Worm (Caenorhabditis elegans) whole organism, L1 larva: ENCODE measurements around the gene spat-1.

Experiments used
- C34B4.2 ChIP-seq: sonication (generic microtip); optimal IDR thresholded peaks from 2 replicates; lab custom pipeline; 2017; ENCODE audit warnings: mild to moderate bottlenecking, missing genetic modification characterization, missing compliant biosample characterization
- F16B12.6 ChIP-seq: fragments of 150-350 bp; optimal IDR thresholded peaks from 2 replicates; lab custom pipeline; 2014; ENCODE audit warnings: missing biosample characterization, missing genetic modification characterization
- Y116A8C.19 ChIP-seq: sonication (generic microtip); optimal IDR thresholded peaks from 2 replicates; lab custom pipeline; 2016; ENCODE audit warnings: missing compliant biosample characterization, missing genetic modification characterization, borderline replicate concordance
- alr-1 ChIP-seq: fragments of 200-800 bp; sonication (Bioruptor generic); optimal IDR thresholded peaks from 2 replicates; lab custom pipeline; 2018; ENCODE audit warnings: borderline replicate concordance, mild to moderate bottlenecking, missing genetic modification characterization, missing compliant biosample characterization
- aly-2 ChIP-seq: fragments of 150-350 bp; optimal IDR thresholded peaks from 2 replicates; lab custom pipeline; 2014; ENCODE audit warnings: missing biosample characterization, missing genetic modification characterization
- ama-1 ChIP-seq: fragments of 150-350 bp; optimal IDR thresholded peaks from 2 replicates; lab custom pipeline; 2014
- blmp-1 ChIP-seq: fragments of 150-350 bp; optimal IDR thresholded peaks from 2 replicates; lab custom pipeline; 2014; ENCODE audit warnings: missing biosample characterization, missing genetic modification characterization
- ceh-8 ChIP-seq: fragments of 200-800 bp; sonication (Bioruptor generic); optimal IDR thresholded peaks from 2 replicates; lab custom pipeline; 2018; ENCODE audit warnings: mild to moderate bottlenecking, missing genetic modification characterization, moderate library complexity, missing compliant biosample characterization
- ceh-82 ChIP-seq, 3 experiments: fragments of 150-350 bp in 1 of 3; sonication (generic microtip) in 2 of 3; optimal IDR thresholded peaks; 2 replicates each; lab custom pipeline; 2014 to 2017; ENCODE audit warnings: missing biosample characterization in 3 of 3, missing genetic modification characterization in 3 of 3
- ceh-88 ChIP-seq: fragments of 200-800 bp; sonication (Bioruptor generic); IDR thresholded peaks from 2 replicates; pipeline ENCODE4 v1.3.6; 2022; ENCODE audit warnings: missing genetic modification characterization, missing compliant biosample characterization
- dpl-1 ChIP-seq, 3 experiments: fragments of 150-350 bp in 2 of 3; sonication (generic microtip) in 1 of 3; optimal IDR thresholded peaks; 2 replicates each; lab custom pipeline; 2014 to 2017; ENCODE audit warnings: missing biosample characterization in 3 of 3, missing genetic modification characterization in 3 of 3, missing genetic modification reagents in 3 of 3
- dsc-1 ChIP-seq: sonication (generic microtip); optimal IDR thresholded peaks from 2 replicates; lab custom pipeline; 2016; ENCODE audit warnings: mild to moderate bottlenecking, missing genetic modification characterization, missing compliant biosample characterization
- efl-1 ChIP-seq, 4 experiments: fragments of 150-350 bp; optimal IDR thresholded peaks in 3 of 4; peaks in 1 of 4; 1 replicate in 1 of 4; 2 replicates in 3 of 4; lab custom pipeline; 2014; ENCODE audit warnings: missing biosample characterization in 2 of 4, missing genetic modification characterization in 2 of 4, missing genetic modification reagents in 2 of 4
- egl-13 ChIP-seq: sonication (generic microtip); optimal IDR thresholded peaks from 2 replicates; lab custom pipeline; 2016; ENCODE audit warnings: missing genotype, missing genetic modification reagents, missing genetic modification characterization, missing compliant biosample characterization
- elt-2 ChIP-seq: sonication (generic microtip); optimal IDR thresholded peaks from 2 replicates; lab custom pipeline; 2016; ENCODE audit warnings: missing genetic modification characterization, mild to moderate bottlenecking, inconsistent platforms, missing compliant biosample characterization, missing genetic modification reagents
- elt-3 ChIP-seq, 6 experiments: fragments of 150-350 bp in 1 of 6; sonication (generic microtip); optimal IDR thresholded peaks; 2 replicates each; lab custom pipeline; 2017 to 2018; ENCODE audit warnings: missing biosample characterization in 6 of 6, missing genetic modification characterization in 6 of 6, inconsistent platforms in 1 of 6
- fkh-10 ChIP-seq: sonication (generic microtip); optimal IDR thresholded peaks from 2 replicates; lab custom pipeline; 2017; ENCODE audit warnings: missing biosample characterization, missing genetic modification reagents, missing genetic modification characterization
- fkh-4 ChIP-seq: sonication (generic microtip); optimal IDR thresholded peaks from 2 replicates; lab custom pipeline; 2016; ENCODE audit warnings: missing compliant biosample characterization, missing genetic modification characterization, borderline replicate concordance
- fkh-8 ChIP-seq: sonication (generic microtip); optimal IDR thresholded peaks from 2 replicates; lab custom pipeline; 2016; ENCODE audit warnings: mild to moderate bottlenecking, missing genetic modification characterization, missing compliant biosample characterization
- fos-1 ChIP-seq: fragments of 150-350 bp; optimal IDR thresholded peaks from 2 replicates; lab custom pipeline; 2014; ENCODE audit warnings: missing biosample characterization, missing genetic modification characterization
- hpl-2 ChIP-seq: fragments of 150-350 bp; optimal IDR thresholded peaks from 2 replicates; lab custom pipeline; 2014; ENCODE audit warnings: missing biosample characterization, missing genetic modification reagents, missing genetic modification characterization
- isw-1 ChIP-seq: fragments of 200-800 bp; sonication (Bioruptor generic); IDR thresholded peaks from 2 replicates; pipeline ENCODE4 v1.3.6; 2022; ENCODE audit warnings: missing genetic modification characterization, missing compliant biosample characterization
- jun-1 ChIP-seq: fragments of 150-350 bp; optimal IDR thresholded peaks from 2 replicates; lab custom pipeline; 2014; ENCODE audit warnings: missing biosample characterization, missing genetic modification reagents, missing genetic modification characterization
- lin-13 ChIP-seq: fragments of 150-350 bp; optimal IDR thresholded peaks from 2 replicates; lab custom pipeline; 2014; ENCODE audit warnings: missing biosample characterization, missing genetic modification reagents, missing genetic modification characterization
- lin-14 ChIP-seq: fragments of 200-800 bp; sonication (Bioruptor generic); optimal IDR thresholded peaks from 2 replicates; lab custom pipeline; 2018; ENCODE audit warnings: mild to moderate bottlenecking, missing genetic modification characterization, moderate library complexity, missing compliant biosample characterization
- lin-35 ChIP-seq, 2 experiments: fragments of 150-350 bp; optimal IDR thresholded peaks; 2 replicates each; lab custom pipeline; 2014; ENCODE audit warnings: missing biosample characterization in 2 of 2, missing genetic modification characterization in 2 of 2, missing genetic modification reagents in 2 of 2
- lin-39 ChIP-seq: fragments of 150-350 bp; optimal IDR thresholded peaks from 2 replicates; lab custom pipeline; 2014; ENCODE audit warnings: missing biosample characterization, missing genetic modification reagents, missing genetic modification characterization
- lir-3 ChIP-seq: sonication (generic microtip); optimal IDR thresholded peaks from 2 replicates; lab custom pipeline; 2016; ENCODE audit warnings: mild to moderate bottlenecking, missing genetic modification characterization, moderate library complexity, missing compliant biosample characterization; ENCODE audit not compliant: poor library complexity
- lsy-2 ChIP-seq, 2 experiments: fragments of 150-350 bp; optimal IDR thresholded peaks; 2 replicates each; lab custom pipeline; 2014; ENCODE audit warnings: missing biosample characterization in 2 of 2, missing genetic modification characterization in 2 of 2
- mab-9 ChIP-seq: fragments of 200-800 bp; sonication (Bioruptor generic); IDR thresholded peaks from 2 replicates; pipeline ENCODE4 v1.3.6; 2022; ENCODE audit warnings: missing genetic modification reagents, missing genetic modification characterization, missing compliant biosample characterization
- mdl-1 ChIP-seq, 2 experiments: fragments of 150-350 bp; optimal IDR thresholded peaks; 2 replicates each; lab custom pipeline; 2014 to 2017; ENCODE audit warnings: missing biosample characterization in 2 of 2, missing genetic modification characterization in 2 of 2, inconsistent platforms in 1 of 2
- nhr-19 ChIP-seq: fragments of 200-800 bp; sonication (Bioruptor generic); conservative IDR thresholded peaks from 2 replicates; pipeline ENCODE4 v1.3.6; 2022; ENCODE audit warnings: missing genetic modification characterization, missing compliant biosample characterization
- nhr-20 ChIP-seq: sonication (generic microtip); optimal IDR thresholded peaks from 2 replicates; lab custom pipeline; 2016; ENCODE audit warnings: mild to moderate bottlenecking, missing genetic modification characterization, missing compliant biosample characterization
- nhr-237 ChIP-seq: fragments of 150-350 bp; optimal IDR thresholded peaks from 2 replicates; lab custom pipeline; 2014; ENCODE audit warnings: missing biosample characterization, missing genetic modification characterization
- nhr-28 ChIP-seq: fragments of 150-350 bp; optimal IDR thresholded peaks from 2 replicates; lab custom pipeline; 2014; ENCODE audit warnings: missing biosample characterization, missing genetic modification characterization
- nhr-47 ChIP-seq: sonication (generic microtip); optimal IDR thresholded peaks from 2 replicates; lab custom pipeline; 2016; ENCODE audit warnings: mild to moderate bottlenecking, missing genetic modification characterization, moderate library complexity, missing compliant biosample characterization
- nhr-76 ChIP-seq: sonication (generic microtip); optimal IDR thresholded peaks from 2 replicates; lab custom pipeline; 2017; ENCODE audit warnings: missing biosample characterization, missing genetic modification characterization
- nhr-77 ChIP-seq: fragments of 150-350 bp; optimal IDR thresholded peaks from 2 replicates; lab custom pipeline; 2014; ENCODE audit warnings: missing biosample characterization, missing genetic modification characterization
- nhr-84 ChIP-seq: sonication (generic microtip); optimal IDR thresholded peaks from 2 replicates; lab custom pipeline; 2017; ENCODE audit warnings: missing biosample characterization, missing genetic modification characterization
- nhr-85 ChIP-seq: sonication (generic microtip); peaks from one replicate; lab custom pipeline; 2016; ENCODE audit warnings: missing genetic modification characterization, inconsistent platforms, missing compliant biosample characterization
- pqm-1 ChIP-seq: sonication (generic microtip); optimal IDR thresholded peaks from 3 replicates; lab custom pipeline; 2017; ENCODE audit warnings: missing biosample characterization, missing genetic modification characterization
- snpc-4 ChIP-seq: fragments of 150-350 bp; optimal IDR thresholded peaks from 2 replicates; lab custom pipeline; 2014; ENCODE audit warnings: missing biosample characterization, missing genetic modification characterization
- sup-37 ChIP-seq: fragments of 200-800 bp; sonication (Bioruptor generic); optimal IDR thresholded peaks from 2 replicates; lab custom pipeline; 2018; ENCODE audit warnings: mild to moderate bottlenecking, missing genetic modification characterization, missing compliant biosample characterization
- unc-30 ChIP-seq: sonication (generic microtip); optimal IDR thresholded peaks from 2 replicates; lab custom pipeline; 2017; ENCODE audit warnings: missing biosample characterization, missing genetic modification characterization
- unc-62 ChIP-seq: fragments of 150-350 bp; optimal IDR thresholded peaks from 2 replicates; lab custom pipeline; 2014; ENCODE audit warnings: missing biosample characterization, missing genetic modification reagents, missing genetic modification characterization
- unc-86 ChIP-seq: sonication (generic microtip); optimal IDR thresholded peaks from 2 replicates; lab custom pipeline; 2016; ENCODE audit warnings: missing genetic modification characterization, missing compliant biosample characterization
- unc-98 ChIP-seq: fragments of 200-800 bp; sonication (Bioruptor generic); IDR thresholded peaks from 2 replicates; pipeline ENCODE4 v1.3.6; 2022; ENCODE audit warnings: missing genetic modification characterization, missing compliant biosample characterization
- zag-1 ChIP-seq: fragments of 150-350 bp; optimal IDR thresholded peaks from 2 replicates; lab custom pipeline; 2014; ENCODE audit warnings: missing biosample characterization, missing genetic modification characterization
- zip-4 ChIP-seq: fragments of 200-800 bp; sonication (Bioruptor generic); optimal IDR thresholded peaks from 2 replicates; lab custom pipeline; 2018; ENCODE audit warnings: mild to moderate bottlenecking, missing genetic modification characterization, moderate library complexity, missing compliant biosample characterization
- ztf-11 ChIP-seq, 2 experiments: sonication (generic microtip); optimal IDR thresholded peaks; 2 replicates each; lab custom pipeline; 2016 to 2017; ENCODE audit warnings: missing genetic modification characterization in 2 of 2, missing biosample characterization in 1 of 2, missing compliant biosample characterization in 1 of 2
- ztf-4 ChIP-seq: fragments of 150-350 bp; optimal IDR thresholded peaks from 2 replicates; lab custom pipeline; 2014; ENCODE audit warnings: missing biosample characterization, missing genetic modification characterization

spat-1 gene

DNA sequence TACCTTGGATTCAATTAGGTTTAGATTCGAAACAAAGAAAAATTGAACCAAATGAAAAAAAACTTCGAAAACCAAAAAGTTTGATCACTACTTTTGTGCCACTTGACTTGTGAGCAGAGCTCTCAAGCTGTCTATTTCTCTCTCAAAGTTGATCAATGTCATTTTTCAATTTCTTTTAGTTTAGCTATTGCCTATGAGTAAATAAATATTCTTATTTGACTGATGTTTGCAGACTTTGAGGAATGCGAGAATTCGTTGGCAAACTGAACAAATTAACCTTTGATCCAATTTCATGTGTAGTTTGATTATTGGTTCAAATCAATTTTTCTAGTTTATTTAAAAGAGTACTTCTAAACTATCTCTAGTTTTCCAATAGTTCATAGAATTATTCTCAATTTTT, 44.7 kb upstream of the spat-1 start:
- TF ChIP-seq efl-1 (optimal IDR thresholded peaks at IDR 0.05; lab: Kevin White, UChicago) (no peak), efl-1 (GFP tag; optimal IDR thresholded peaks at IDR 0.05 in 1 of 2; lab: Kevin White, UChicago) (peak in 1 of 2 experiments; percentile 62), ztf-4 (no peak)

DNA sequence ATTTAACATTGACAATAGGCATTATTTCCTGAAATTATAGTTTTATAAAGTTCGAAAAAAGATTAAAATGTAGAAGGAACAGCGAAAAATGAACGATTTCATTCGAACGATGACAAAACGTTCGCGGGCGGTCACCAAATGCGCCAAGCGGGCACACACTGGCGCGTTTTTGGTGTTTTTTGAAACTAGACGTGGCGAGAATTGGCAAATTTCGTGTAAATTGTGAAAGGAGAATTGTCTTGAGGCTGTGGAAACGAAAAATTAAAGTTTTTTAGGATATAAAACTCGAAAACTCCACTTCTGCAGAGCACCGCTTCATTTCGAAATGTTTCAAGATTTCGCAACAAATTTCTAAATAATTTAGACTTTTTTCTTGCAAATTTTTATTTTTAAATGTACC, 39.9 kb upstream of the spat-1 start, which contains the start of gene usp-14:
usp-14 (minus strand) TSS at position 28 of the 400 bp plus-strand sequence.
- TF ChIP-seq lin-35 (GFP tag; optimal IDR thresholded peaks at IDR 0.05; lab: Kevin White, UChicago), result peak; percentile 82 to 90
- no peak for TF ChIP-seq nhr-84 (tag; lab: Kevin White, UChicago)
- peak in 1 of 2 experiments; percentile 52 for TF ChIP-seq mdl-1 (tag; optimal IDR thresholded peaks at IDR 0.05; lab: Kevin White, UChicago)
- TF ChIP-seq ceh-82 (tag; optimal IDR thresholded peaks at IDR 0.05; lab: Kevin White, UChicago), result peak in 2 of 3 experiments; percentile 48 to 51
- TF ChIP-seq nhr-85 (tag; lab: Kevin White, UChicago), result peak; percentile 79
- TF ChIP-seq blmp-1, result peak; percentile 69
- no peak for TF ChIP-seq elt-2
- TF ChIP-seq zip-4 (GFP tag; lab: Kevin White, UChicago), result peak; percentile 50
- peak; percentile 58 for TF ChIP-seq nhr-77 (tag; lab: Kevin White, UChicago)
- peak; percentile 45 for TF ChIP-seq isw-1 (GFP tag; lab: Robert Waterston, UW)
- TF ChIP-seq nhr-20 (tag; lab: Kevin White, UChicago), result peak; percentile 67
- TF ChIP-seq sup-37, result no peak
- TF ChIP-seq lir-3 (tag; lab: Kevin White, UChicago), result peak; percentile 8
- no peak for TF ChIP-seq zag-1 (tag; lab: Kevin White, UChicago)
- TF ChIP-seq ztf-11 (tag; optimal IDR thresholded peaks at IDR 0.05; lab: Kevin White, UChicago), result no peak
- TF ChIP-seq C34B4.2 (tag; lab: Kevin White, UChicago), result no peak
- peak; percentile 68 for TF ChIP-seq snpc-4
- no peak for TF ChIP-seq nhr-76 (tag; lab: Kevin White, UChicago)
- no peak for TF ChIP-seq Y116A8C.19 (tag; lab: Kevin White, UChicago)
- no peak for TF ChIP-seq unc-98 (GFP tag; lab: Robert Waterston, UW)
- TF ChIP-seq dsc-1 (tag; lab: Kevin White, UChicago), result peak; percentile 40
- peak; percentile 74 to 87 (median 87) for TF ChIP-seq dpl-1 (GFP tag; optimal IDR thresholded peaks at IDR 0.05; lab: Kevin White, UChicago)
- TF ChIP-seq fkh-8 (tag; lab: Kevin White, UChicago), result peak; percentile 55
- TF ChIP-seq fkh-10 (GFP tag; lab: Kevin White, UChicago), result no peak
- no peak for TF ChIP-seq lin-39 (tag; lab: Kevin White, UChicago)
- peak; percentile 73 for TF ChIP-seq nhr-47 (tag; lab: Kevin White, UChicago)
- no peak for TF ChIP-seq fos-1 (tag; lab: Kevin White, UChicago)
- TF ChIP-seq jun-1 (tag; lab: Kevin White, UChicago), result peak; percentile 31
- no peak for TF ChIP-seq unc-62 (GFP tag; lab: Kevin White, UChicago)
- TF ChIP-seq alr-1, result no peak
- TF ChIP-seq lin-14 (GFP tag; lab: Kevin White, UChicago), result peak; percentile 91
- peak; percentile 20 for TF ChIP-seq egl-13 (tag; lab: Kevin White, UChicago)
- TF ChIP-seq nhr-28 (tag; lab: Kevin White, UChicago), result no peak
- TF ChIP-seq unc-86, result peak; percentile 30
- TF ChIP-seq mab-9 (GFP tag; lab: Robert Waterston, UW), result no peak
- TF ChIP-seq aly-2 (tag; lab: Kevin White, UChicago), result no peak
- TF ChIP-seq lin-13 (GFP tag; lab: Kevin White, UChicago), result no peak
- no peak for TF ChIP-seq pqm-1 (tag; lab: Kevin White, UChicago)
- peak; percentile 70 to 78 for TF ChIP-seq lsy-2 (tag; optimal IDR thresholded peaks at IDR 0.05; lab: Kevin White, UChicago)
- TF ChIP-seq hpl-2, result no peak
- no peak for TF ChIP-seq nhr-237 (tag; lab: Kevin White, UChicago)
- TF ChIP-seq unc-30 (tag; lab: Kevin White, UChicago), result no peak
- TF ChIP-seq elt-3 (tag; optimal IDR thresholded peaks at IDR 0.05; lab: Kevin White, UChicago), result peak in 1 of 6 experiments; percentile 21
- TF ChIP-seq nhr-19 (GFP tag; lab: Robert Waterston, UW), result peak; percentile 63
- peak; percentile 47 for TF ChIP-seq F16B12.6 (tag; lab: Kevin White, UChicago)
- no peak for TF ChIP-seq fkh-4 (tag; lab: Kevin White, UChicago)
- TF ChIP-seq ama-1 (lab: Kevin White, UChicago), result no peak
- no peak for TF ChIP-seq ceh-8
- no peak for TF ChIP-seq ceh-88 (GFP tag; lab: Robert Waterston, UW)
